Worm (Caenorhabditis elegans) whole organism, mixed stage, embryonic: ENCODE results near the gene C29E4.11.

Source experiments
- cnd-1 ChIP-seq: fragments of 200-800 bp; sonication (Bioruptor generic); optimal IDR thresholded peaks from 2 replicates; lab custom pipeline; 2018; ENCODE audit warnings: mild to moderate bottlenecking, missing genetic modification characterization, missing compliant biosample characterization
- nhr-28 ChIP-seq: fragments of 150-350 bp; optimal IDR thresholded peaks from 2 replicates; lab custom pipeline; 2014; ENCODE audit warnings: missing biosample characterization, missing genetic modification characterization
- snpc-4 ChIP-seq: fragments of 150-350 bp; optimal IDR thresholded peaks from 2 replicates; lab custom pipeline; 2014; ENCODE audit warnings: missing biosample characterization, missing genetic modification characterization
- sptf-1 ChIP-seq: sonication (generic microtip); optimal IDR thresholded peaks from 2 replicates; lab custom pipeline; 2017; ENCODE audit warnings: mild to moderate bottlenecking, missing genetic modification characterization, moderate library complexity, missing compliant biosample characterization
- unc-62 ChIP-seq: fragments of 150-350 bp; optimal IDR thresholded peaks from 2 replicates; lab custom pipeline; 2014; ENCODE audit warnings: missing biosample characterization, missing genetic modification reagents, missing genetic modification characterization

DNA sequence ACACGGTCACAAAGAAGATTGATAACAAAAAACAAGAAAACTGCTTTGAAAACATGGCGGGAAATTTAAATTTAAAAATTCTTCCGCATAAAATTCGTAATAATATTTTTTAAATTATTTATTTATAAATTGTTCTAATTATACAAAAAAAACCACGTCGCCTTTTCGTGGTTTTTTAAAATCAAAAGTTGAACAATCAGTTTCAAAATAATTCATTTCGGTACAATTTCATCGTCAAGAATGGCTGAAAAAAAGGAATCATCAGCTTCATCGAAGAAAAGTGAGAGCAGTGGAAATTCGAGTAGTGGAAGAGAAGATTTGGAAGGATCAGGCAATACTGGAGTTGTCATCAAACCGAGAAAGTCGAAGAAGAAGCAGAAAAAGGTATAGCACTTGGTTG, 11.2 kb upstream of the C29E4.11 start, which contains the start of the genes F54H12.8 and F54H12.7:
- TF ChIP-seq cnd-1 (tag; lab: Kevin White, UChicago) (no peak), snpc-4 (tag; lab: Kevin White, UChicago) (no peak), sptf-1 (no peak), nhr-28 (tag; lab: Kevin White, UChicago) (no peak), unc-62 (no peak)
